Worm (Caenorhabditis elegans) whole organism, L2 larva: ENCODE results near the gene bcmo-1.

Source experiments
- C34F6.9 ChIP-seq: fragments of 150-350 bp; optimal IDR thresholded peaks from 2 replicates; lab custom pipeline; 2014; ENCODE audit warnings: missing biosample characterization, missing genetic modification characterization
- F13H6.1 ChIP-seq: sonication (generic microtip); optimal IDR thresholded peaks from 2 replicates; lab custom pipeline; 2016; ENCODE audit warnings: missing genetic modification characterization, missing compliant biosample characterization
- R02D3.7 ChIP-seq: fragments of 150-350 bp; optimal IDR thresholded peaks from 2 replicates; lab custom pipeline; 2014; ENCODE audit warnings: missing biosample characterization, missing genetic modification characterization
- Y55F3AM.14 ChIP-seq: fragments of 200-800 bp; sonication (Bioruptor generic); optimal IDR thresholded peaks from 2 replicates; lab custom pipeline; 2018; ENCODE audit warnings: mild to moderate bottlenecking, missing genetic modification characterization, missing compliant biosample characterization
- ZK546.5 ChIP-seq: sonication (generic microtip); optimal IDR thresholded peaks from 2 replicates; lab custom pipeline; 2017; ENCODE audit warnings: missing biosample characterization, missing genetic modification characterization
- alr-1 ChIP-seq: fragments of 150-350 bp; optimal IDR thresholded peaks from 2 replicates; lab custom pipeline; 2014; ENCODE audit warnings: missing biosample characterization, missing genetic modification characterization
- aly-2 ChIP-seq: fragments of 150-350 bp; optimal IDR thresholded peaks from 2 replicates; lab custom pipeline; 2014; ENCODE audit warnings: missing biosample characterization, missing genetic modification characterization
- ama-1 ChIP-seq: fragments of 150-350 bp; optimal IDR thresholded peaks from 2 replicates; lab custom pipeline; 2018; ENCODE audit warnings: inconsistent platforms
- blmp-1 ChIP-seq: sonication (generic microtip); optimal IDR thresholded peaks from 2 replicates; lab custom pipeline; 2017; ENCODE audit warnings: missing genetic modification characterization, mild to moderate bottlenecking, missing compliant biosample characterization, antibody characterized with exemption, moderate library complexity; ENCODE audit not compliant: insufficient read depth
- ceh-16 ChIP-seq: fragments of 150-350 bp; optimal IDR thresholded peaks from 2 replicates; lab custom pipeline; 2014; ENCODE audit warnings: missing biosample characterization, missing genetic modification characterization
- ceh-82 ChIP-seq: fragments of 150-350 bp; optimal IDR thresholded peaks from 2 replicates; lab custom pipeline; 2014; ENCODE audit warnings: missing biosample characterization, missing genetic modification characterization
- crh-2 ChIP-seq: sonication (generic microtip); optimal IDR thresholded peaks from 2 replicates; lab custom pipeline; 2017; ENCODE audit warnings: missing biosample characterization, missing genetic modification characterization
- dmd-4 ChIP-seq: sonication (generic microtip); optimal IDR thresholded peaks from 2 replicates; lab custom pipeline; 2017; ENCODE audit warnings: missing biosample characterization, missing genetic modification characterization
- egl-27 ChIP-seq: sonication (generic microtip); optimal IDR thresholded peaks from 3 replicates; lab custom pipeline; 2017; ENCODE audit warnings: missing biosample characterization, missing genetic modification reagents, missing genetic modification characterization
- elt-1 ChIP-seq: fragments of 150-350 bp; optimal IDR thresholded peaks from 2 replicates; lab custom pipeline; 2014; ENCODE audit warnings: missing biosample characterization, missing genetic modification characterization
- elt-3 ChIP-seq: sonication (generic microtip); optimal IDR thresholded peaks from 2 replicates; lab custom pipeline; 2017; ENCODE audit warnings: missing biosample characterization, missing genetic modification characterization
- fos-1 ChIP-seq: fragments of 150-350 bp; optimal IDR thresholded peaks from 2 replicates; lab custom pipeline; 2014; ENCODE audit warnings: missing biosample characterization, missing genetic modification characterization
- gmeb-1 ChIP-seq: fragments of 150-350 bp; optimal IDR thresholded peaks from 2 replicates; lab custom pipeline; 2014; ENCODE audit warnings: missing biosample characterization, missing genetic modification characterization
- lin-11 ChIP-seq: fragments of 150-350 bp; sonication (generic microtip); optimal IDR thresholded peaks from 2 replicates; lab custom pipeline; 2014; ENCODE audit warnings: missing biosample characterization, missing genetic modification characterization, inconsistent platforms, mixed read lengths
- lin-13 ChIP-seq: fragments of 150-350 bp; optimal IDR thresholded peaks from 2 replicates; lab custom pipeline; 2014; ENCODE audit warnings: missing biosample characterization, missing genetic modification reagents, missing genetic modification characterization
- lin-39 ChIP-seq: fragments of 150-350 bp; optimal IDR thresholded peaks from 2 replicates; lab custom pipeline; 2014; ENCODE audit warnings: missing biosample characterization, missing genetic modification reagents, missing genetic modification characterization
- lsy-2 ChIP-seq, 2 experiments: fragments of 150-350 bp in 1 of 2; sonication (generic microtip) in 1 of 2; optimal IDR thresholded peaks; 2 replicates each; lab custom pipeline; 2014 to 2017; ENCODE audit warnings: missing biosample characterization in 2 of 2, missing genetic modification characterization in 2 of 2
- mab-5 ChIP-seq: fragments of 150-350 bp; optimal IDR thresholded peaks from 2 replicates; lab custom pipeline; 2014; ENCODE audit warnings: missing biosample characterization, missing genetic modification characterization
- mbf-1 ChIP-seq: sonication (generic microtip); optimal IDR thresholded peaks from 2 replicates; lab custom pipeline; 2017; ENCODE audit warnings: missing biosample characterization, missing genetic modification characterization
- mdl-1 ChIP-seq, 2 experiments: fragments of 150-350 bp in 1 of 2; sonication (generic microtip) in 1 of 2; optimal IDR thresholded peaks; 2 replicates each; lab custom pipeline; 2017; ENCODE audit warnings: missing biosample characterization in 2 of 2, missing genetic modification characterization in 2 of 2
- nhr-10 ChIP-seq: sonication (generic microtip); optimal IDR thresholded peaks from 2 replicates; lab custom pipeline; 2017; ENCODE audit warnings: missing biosample characterization, missing genetic modification characterization
- nhr-11 ChIP-seq: fragments of 150-350 bp; optimal IDR thresholded peaks from 2 replicates; lab custom pipeline; 2014; ENCODE audit warnings: missing biosample characterization, missing genetic modification characterization
- nhr-12 ChIP-seq: fragments of 150-350 bp; optimal IDR thresholded peaks from 2 replicates; lab custom pipeline; 2014; ENCODE audit warnings: missing biosample characterization, missing genetic modification characterization
- nhr-129 ChIP-seq: fragments of 150-350 bp; optimal IDR thresholded peaks from 2 replicates; lab custom pipeline; 2014; ENCODE audit warnings: missing biosample characterization, missing genetic modification characterization
- nhr-21 ChIP-seq: fragments of 150-350 bp; optimal IDR thresholded peaks from 2 replicates; lab custom pipeline; 2014; ENCODE audit warnings: missing biosample characterization, missing genetic modification characterization
- nhr-23 ChIP-seq: fragments of 150-350 bp; optimal IDR thresholded peaks from 2 replicates; lab custom pipeline; 2014; ENCODE audit warnings: missing biosample characterization, missing genetic modification reagents, missing genetic modification characterization
- nhr-237 ChIP-seq: fragments of 150-350 bp; optimal IDR thresholded peaks from 2 replicates; lab custom pipeline; 2014; ENCODE audit warnings: missing biosample characterization, missing genetic modification characterization
- nhr-25 ChIP-seq: fragments of 150-350 bp; sonication (generic microtip); optimal IDR thresholded peaks from 3 replicates; lab custom pipeline; 2014; ENCODE audit warnings: missing biosample characterization, missing genetic modification characterization
- nhr-6 ChIP-seq: fragments of 150-350 bp; optimal IDR thresholded peaks from 2 replicates; lab custom pipeline; 2014; ENCODE audit warnings: missing biosample characterization, missing genetic modification characterization
- nhr-77 ChIP-seq: fragments of 150-350 bp; optimal IDR thresholded peaks from 2 replicates; lab custom pipeline; 2014; ENCODE audit warnings: missing biosample characterization, missing genetic modification characterization
- peb-1 ChIP-seq: fragments of 150-350 bp; optimal IDR thresholded peaks from 2 replicates; lab custom pipeline; 2014; ENCODE audit warnings: missing biosample characterization, missing genetic modification characterization
- sem-4 ChIP-seq: fragments of 150-350 bp; optimal IDR thresholded peaks from 2 replicates; lab custom pipeline; 2014; ENCODE audit warnings: missing biosample characterization, missing genetic modification reagents, missing genetic modification characterization
- skn-1 ChIP-seq: sonication (generic microtip); optimal IDR thresholded peaks from 2 replicates; lab custom pipeline; 2017; ENCODE audit warnings: missing biosample characterization, missing genetic modification characterization
- sma-3 ChIP-seq: sonication (generic microtip); optimal IDR thresholded peaks from 2 replicates; lab custom pipeline; 2016; ENCODE audit warnings: missing genetic modification reagents, missing genetic modification characterization, missing compliant biosample characterization
- sma-9 ChIP-seq, 2 experiments: fragments of 150-350 bp in 1 of 2; sonication (generic microtip) in 1 of 2; optimal IDR thresholded peaks; 2 replicates each; lab custom pipeline; 2014 to 2016; ENCODE audit warnings: missing genetic modification characterization in 2 of 2, mild to moderate bottlenecking in 1 of 2, missing biosample characterization in 1 of 2, missing compliant biosample characterization in 1 of 2, missing genetic modification reagents in 1 of 2, moderate library complexity in 1 of 2
- snpc-4 ChIP-seq: fragments of 150-350 bp; optimal IDR thresholded peaks from 2 replicates; lab custom pipeline; 2014; ENCODE audit warnings: missing biosample characterization, missing genetic modification characterization
- unc-39 ChIP-seq: fragments of 150-350 bp; optimal IDR thresholded peaks from 2 replicates; lab custom pipeline; 2014; ENCODE audit warnings: missing biosample characterization, missing genetic modification characterization
- unc-55 ChIP-seq: fragments of 150-350 bp; sonication (generic microtip); optimal IDR thresholded peaks from 3 replicates; lab custom pipeline; 2014; ENCODE audit warnings: missing biosample characterization, missing genetic modification reagents, missing genetic modification characterization
- unc-62 ChIP-seq: fragments of 150-350 bp; optimal IDR thresholded peaks from 2 replicates; lab custom pipeline; 2014; ENCODE audit warnings: missing biosample characterization, missing genetic modification reagents, missing genetic modification characterization
- zag-1 ChIP-seq: fragments of 150-350 bp; optimal IDR thresholded peaks from 2 replicates; lab custom pipeline; 2014; ENCODE audit warnings: missing biosample characterization, missing genetic modification characterization
- ztf-1 ChIP-seq: fragments of 200-800 bp; sonication (Bioruptor generic); conservative IDR thresholded peaks from 2 replicates; pipeline ENCODE4 v1.3.6; 2022; ENCODE audit warnings: missing genetic modification characterization, missing compliant biosample characterization
- ztf-11 ChIP-seq: sonication (generic microtip); optimal IDR thresholded peaks from 2 replicates; lab custom pipeline; 2017; ENCODE audit warnings: missing biosample characterization, missing genetic modification characterization
- ztf-4 ChIP-seq: fragments of 150-350 bp; optimal IDR thresholded peaks from 2 replicates; lab custom pipeline; 2014; ENCODE audit warnings: missing biosample characterization, missing genetic modification characterization

bcmo-1 gene

DNA sequence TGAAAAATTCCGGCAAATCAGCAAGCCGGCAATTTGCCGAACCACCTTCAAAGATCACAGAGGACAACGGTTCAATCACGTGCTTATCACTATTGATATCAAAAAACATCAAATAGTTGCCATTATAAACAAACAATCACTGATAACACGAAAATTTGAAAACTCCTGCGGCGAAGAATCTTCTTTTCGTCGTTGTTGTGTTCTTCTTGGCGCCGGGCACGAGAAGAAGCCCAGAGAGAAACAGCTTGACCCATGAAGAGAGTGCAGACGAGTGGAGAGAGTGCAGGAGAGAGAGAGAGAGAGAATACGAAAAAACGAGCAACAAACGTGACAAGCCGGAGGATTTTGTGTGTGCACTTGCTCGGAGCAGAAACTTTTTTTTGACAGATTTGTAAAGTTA, 48.2 kb downstream of the bcmo-1 start:
- no peak for TF ChIP-seq skn-1 (tag; lab: Kevin White, UChicago)
- no peak for TF ChIP-seq sem-4 (tag; lab: Kevin White, UChicago)
- no peak for TF ChIP-seq elt-3
- no peak for TF ChIP-seq alr-1 (tag; lab: Kevin White, UChicago)
- peak; percentile 74 for TF ChIP-seq nhr-129 (tag; lab: Kevin White, UChicago)
- TF ChIP-seq fos-1 (tag; lab: Kevin White, UChicago): peak; percentile 79
- TF ChIP-seq unc-39 (tag; lab: Kevin White, UChicago): no peak
- no peak for TF ChIP-seq zag-1
- peak; percentile 54 for TF ChIP-seq gmeb-1 (tag; lab: Kevin White, UChicago)
- no peak for TF ChIP-seq Y55F3AM.14 (GFP tag; lab: Kevin White, UChicago)
- TF ChIP-seq ceh-16: no peak
- no peak for TF ChIP-seq nhr-23 (tag; lab: Kevin White, UChicago)
- peak; percentile 10 to 81 for TF ChIP-seq mdl-1 (tag; optimal IDR thresholded peaks at IDR 0.05; lab: Kevin White, UChicago)
- no peak for TF ChIP-seq nhr-25 (tag; lab: Kevin White, UChicago)
- TF ChIP-seq nhr-21 (tag; lab: Kevin White, UChicago): no peak
- TF ChIP-seq egl-27 (tag; lab: Kevin White, UChicago): peak; percentile 24
- TF ChIP-seq lin-11 (tag; lab: Kevin White, UChicago): no peak
- no peak for TF ChIP-seq lin-39 (tag; lab: Kevin White, UChicago)
- TF ChIP-seq nhr-77 (tag; lab: Kevin White, UChicago): no peak
- TF ChIP-seq ztf-1 (GFP tag; lab: Robert Waterston, UW): no peak
- TF ChIP-seq nhr-6 (tag; lab: Kevin White, UChicago): no peak
- peak; percentile 84 for TF ChIP-seq F13H6.1 (tag; lab: Kevin White, UChicago)
- TF ChIP-seq ztf-11: no peak
- no peak for TF ChIP-seq lin-13 (GFP tag; lab: Kevin White, UChicago)
- no peak for TF ChIP-seq aly-2 (tag; lab: Kevin White, UChicago)
- peak in 1 of 2 experiments; percentile 50 for TF ChIP-seq lsy-2 (tag; optimal IDR thresholded peaks at IDR 0.05; lab: Kevin White, UChicago)
- no peak for TF ChIP-seq mab-5
- no peak for TF ChIP-seq peb-1 (tag; lab: Kevin White, UChicago)
- no peak for TF ChIP-seq ztf-4 (tag; lab: Kevin White, UChicago)
- peak; percentile 66 for TF ChIP-seq crh-2
- TF ChIP-seq nhr-237 (tag; lab: Kevin White, UChicago): no peak
- no peak for TF ChIP-seq dmd-4 (tag; lab: Kevin White, UChicago)
- peak; percentile 43 for TF ChIP-seq C34F6.9 (tag; lab: Kevin White, UChicago)
- TF ChIP-seq unc-62 (GFP tag; lab: Kevin White, UChicago): no peak
- TF ChIP-seq sma-9 (GFP tag; optimal IDR thresholded peaks at IDR 0.05; lab: Kevin White, UChicago): peak; percentile 66
- no peak for TF ChIP-seq sma-9 (tag; optimal IDR thresholded peaks at IDR 0.05; lab: Kevin White, UChicago)
- TF ChIP-seq ama-1: no peak
- no peak for TF ChIP-seq R02D3.7 (tag; lab: Kevin White, UChicago)
- TF ChIP-seq elt-1 (tag; lab: Kevin White, UChicago): no peak
- no peak for TF ChIP-seq ceh-82 (tag; lab: Kevin White, UChicago)
- TF ChIP-seq unc-55 (GFP tag; lab: Kevin White, UChicago): peak; percentile 18
- TF ChIP-seq nhr-12 (tag; lab: Kevin White, UChicago): no peak
- no peak for TF ChIP-seq snpc-4 (tag; lab: Kevin White, UChicago)
- no peak for TF ChIP-seq mbf-1 (tag; lab: Kevin White, UChicago)
- TF ChIP-seq ZK546.5 (tag; lab: Kevin White, UChicago): no peak
- TF ChIP-seq sma-3 (GFP tag; lab: Kevin White, UChicago): peak; percentile 26
- no peak for TF ChIP-seq blmp-1 (tag; lab: Kevin White, UChicago)
- TF ChIP-seq nhr-11 (tag; lab: Kevin White, UChicago): no peak
- TF ChIP-seq nhr-10 (tag; lab: Kevin White, UChicago): no peak
